Worm (Caenorhabditis elegans) whole organism, late embryonic: ENCODE data around the gene gcy-33.

Source experiments
- T23F11.4 ChIP-seq: fragments of 200-800 bp; sonication (Bioruptor generic); optimal IDR thresholded peaks from 2 replicates; lab custom pipeline; 2018; ENCODE audit warnings: mild to moderate bottlenecking, missing genetic modification characterization, missing compliant biosample characterization
- ceh-18 ChIP-seq: sonication (generic microtip); optimal IDR thresholded peaks from 2 replicates; lab custom pipeline; 2016; ENCODE audit warnings: missing genetic modification characterization, missing compliant biosample characterization
- ceh-19 ChIP-seq: fragments of 200-800 bp; sonication (Bioruptor generic); optimal IDR thresholded peaks from 2 replicates; lab custom pipeline; 2018; ENCODE audit warnings: mild to moderate bottlenecking, missing genetic modification characterization, missing compliant biosample characterization
- ceh-31 ChIP-seq: sonication (generic microtip); optimal IDR thresholded peaks from 2 replicates; lab custom pipeline; 2016; ENCODE audit warnings: missing genetic modification characterization, missing compliant biosample characterization
- ceh-34 ChIP-seq: sonication (generic microtip); optimal IDR thresholded peaks from 2 replicates; lab custom pipeline; 2016; ENCODE audit warnings: mild to moderate bottlenecking, missing genetic modification characterization, missing compliant biosample characterization
- ceh-45 ChIP-seq: fragments of 200-800 bp; sonication (Bioruptor generic); IDR thresholded peaks from 2 replicates; pipeline ENCODE4 v1.3.6; 2022; ENCODE audit warnings: missing genetic modification reagents, missing genetic modification characterization, missing compliant biosample characterization
- ceh-48 ChIP-seq: sonication (generic microtip); optimal IDR thresholded peaks from 2 replicates; lab custom pipeline; 2016; ENCODE audit warnings: missing genetic modification characterization, inconsistent platforms, missing compliant biosample characterization
- ets-4 ChIP-seq: sonication (generic microtip); optimal IDR thresholded peaks from 2 replicates; lab custom pipeline; 2016; ENCODE audit warnings: missing genetic modification characterization, missing compliant biosample characterization
- eyg-1 ChIP-seq: sonication (generic microtip); optimal IDR thresholded peaks from 2 replicates; lab custom pipeline; 2016; ENCODE audit warnings: missing genotype, missing genetic modification characterization, missing compliant biosample characterization
- gmeb-2 ChIP-seq: sonication (generic microtip); optimal IDR thresholded peaks from 2 replicates; lab custom pipeline; 2016; ENCODE audit warnings: missing genetic modification characterization, inconsistent platforms, missing compliant biosample characterization
- hlh-13 ChIP-seq: fragments of 200-800 bp; sonication (Bioruptor generic); optimal IDR thresholded peaks from 2 replicates; lab custom pipeline; 2018; ENCODE audit warnings: mild to moderate bottlenecking, missing genetic modification characterization, missing compliant biosample characterization
- hlh-15 ChIP-seq: sonication (generic microtip); optimal IDR thresholded peaks from 2 replicates; lab custom pipeline; 2016; ENCODE audit warnings: missing genetic modification characterization, missing compliant biosample characterization
- hlh-6 ChIP-seq: sonication (generic microtip); optimal IDR thresholded peaks from 2 replicates; lab custom pipeline; 2016; ENCODE audit warnings: missing genotype, missing genetic modification characterization, missing compliant biosample characterization
- lim-6 ChIP-seq: sonication (generic microtip); optimal IDR thresholded peaks from 2 replicates; lab custom pipeline; 2016; ENCODE audit warnings: missing genetic modification characterization, missing compliant biosample characterization
- lin-11 ChIP-seq: fragments of 200-800 bp; sonication (Bioruptor generic); optimal IDR thresholded peaks from 2 replicates; lab custom pipeline; 2018; ENCODE audit warnings: mild to moderate bottlenecking, missing genetic modification characterization, missing compliant biosample characterization
- mec-3 ChIP-seq: sonication (generic microtip); optimal IDR thresholded peaks from 2 replicates; lab custom pipeline; 2016; ENCODE audit warnings: borderline replicate concordance, missing genetic modification characterization, missing compliant biosample characterization
- nhr-11 ChIP-seq: fragments of 150-350 bp; optimal IDR thresholded peaks from 2 replicates; lab custom pipeline; 2014; ENCODE audit warnings: missing biosample characterization, missing genetic modification characterization
- nhr-232 ChIP-seq: sonication (generic microtip); optimal IDR thresholded peaks from 2 replicates; lab custom pipeline; 2016; ENCODE audit warnings: missing genetic modification characterization, missing compliant biosample characterization
- odd-2 ChIP-seq: sonication (generic microtip); optimal IDR thresholded peaks from 2 replicates; lab custom pipeline; 2017; ENCODE audit warnings: antibody characterized with exemption, mild to moderate bottlenecking, missing genetic modification characterization, missing compliant biosample characterization
- pha-4 ChIP-seq: fragments of 150-350 bp; optimal IDR thresholded peaks from 2 replicates; lab custom pipeline; 2018; ENCODE audit warnings: missing biosample characterization, missing genetic modification reagents, missing genetic modification characterization
- pqm-1 ChIP-seq: sonication (generic microtip); optimal IDR thresholded peaks from 2 replicates; lab custom pipeline; 2016; ENCODE audit warnings: missing genetic modification characterization, missing compliant biosample characterization
- rnt-1 ChIP-seq: sonication (generic microtip); optimal IDR thresholded peaks from 2 replicates; lab custom pipeline; 2016; ENCODE audit warnings: missing genetic modification characterization, missing compliant biosample characterization
- sox-2 ChIP-seq: fragments of 200-800 bp; sonication (Bioruptor generic); IDR thresholded peaks from 2 replicates; pipeline ENCODE4 v1.3.6; 2022; ENCODE audit warnings: missing genetic modification reagents, missing genetic modification characterization, missing compliant biosample characterization
- syd-9 ChIP-seq: sonication (generic microtip); optimal IDR thresholded peaks from 2 replicates; lab custom pipeline; 2016; ENCODE audit warnings: mild to moderate bottlenecking, missing genetic modification characterization, moderate library complexity, missing compliant biosample characterization
- tbx-2 ChIP-seq: sonication (generic microtip); optimal IDR thresholded peaks from 2 replicates; lab custom pipeline; 2016; ENCODE audit warnings: missing genetic modification characterization, missing compliant biosample characterization
- unc-42 ChIP-seq: sonication (generic microtip); optimal IDR thresholded peaks from 2 replicates; lab custom pipeline; 2016; ENCODE audit warnings: missing genotype, missing genetic modification characterization, missing compliant biosample characterization
- unc-55 ChIP-seq: sonication (generic microtip); optimal IDR thresholded peaks from 2 replicates; lab custom pipeline; 2017; ENCODE audit warnings: missing biosample characterization, missing genetic modification reagents, missing genetic modification characterization
- zip-5 ChIP-seq: sonication (generic microtip); optimal IDR thresholded peaks from 2 replicates; lab custom pipeline; 2016; ENCODE audit warnings: missing genetic modification characterization, missing compliant biosample characterization

The gcy-33 gene

DNA sequence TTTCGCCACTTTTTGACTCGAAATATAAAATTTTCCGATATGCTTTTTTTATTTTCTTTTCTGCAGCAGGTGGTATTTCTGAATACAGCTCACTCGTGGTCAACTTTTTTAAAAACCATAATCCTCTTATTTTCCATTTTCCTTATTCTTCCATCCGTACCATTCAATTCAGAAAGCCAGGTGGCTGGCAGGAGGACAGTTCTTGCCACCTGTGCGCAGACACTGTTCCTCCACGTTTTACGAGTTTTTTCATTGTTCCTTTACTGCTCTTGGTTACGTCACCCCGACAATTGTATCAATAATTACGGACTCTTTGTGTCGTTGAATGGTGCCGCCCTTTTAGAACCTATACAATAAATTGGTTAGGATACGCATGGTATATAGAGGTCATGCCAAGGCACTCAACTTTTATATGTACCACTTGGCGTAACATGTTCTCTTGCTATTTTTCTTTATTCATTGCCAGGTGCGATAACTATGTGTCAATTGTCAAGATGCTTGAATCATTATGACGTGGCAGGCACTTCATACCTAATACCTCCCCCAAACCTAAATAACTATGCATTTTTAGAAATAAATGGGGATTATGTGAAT lies 48.6 kb downstream of the gcy-33 start:
- no peak for TF ChIP-seq lin-11 (tag; lab: Kevin White, UChicago)
- TF ChIP-seq ceh-19 (GFP tag; lab: Kevin White, UChicago) = no peak
- TF ChIP-seq hlh-13 (GFP tag; lab: Kevin White, UChicago) = no peak
- no peak for TF ChIP-seq ceh-34 (tag; lab: Kevin White, UChicago)
- TF ChIP-seq odd-2 (tag; lab: Kevin White, UChicago) = no peak
- no peak for TF ChIP-seq pha-4 (tag; lab: Kevin White, UChicago)
- TF ChIP-seq mec-3 (tag; lab: Kevin White, UChicago) = no peak
- TF ChIP-seq sox-2 (GFP tag; lab: Robert Waterston, UW) = peak; percentile 62
- TF ChIP-seq syd-9 = no peak
- TF ChIP-seq, all 69 proteins: peak for 1

ce11 chrV:11951227-11951626 lies 50.4 kb downstream of the gcy-33 start:
- TF ChIP-seq zip-5 (tag; lab: Kevin White, UChicago) (no peak), ceh-45 (GFP tag; lab: Robert Waterston, UW) (no peak), pqm-1 (tag; lab: Kevin White, UChicago) (no peak), lin-11 (tag; lab: Kevin White, UChicago) (no peak), gmeb-2 (no peak), syd-9 (no peak), ceh-31 (tag; lab: Kevin White, UChicago) (no peak), rnt-1 (no peak), hlh-6 (tag; lab: Kevin White, UChicago) (no peak), lim-6 (tag; lab: Kevin White, UChicago) (no peak), pha-4 (tag; lab: Kevin White, UChicago) (no peak), ceh-48 (no peak), ceh-18 (tag; lab: Kevin White, UChicago) (no peak), nhr-11 (tag; lab: Kevin White, UChicago) (no peak), nhr-232 (tag; lab: Kevin White, UChicago) (no peak)

DNA sequence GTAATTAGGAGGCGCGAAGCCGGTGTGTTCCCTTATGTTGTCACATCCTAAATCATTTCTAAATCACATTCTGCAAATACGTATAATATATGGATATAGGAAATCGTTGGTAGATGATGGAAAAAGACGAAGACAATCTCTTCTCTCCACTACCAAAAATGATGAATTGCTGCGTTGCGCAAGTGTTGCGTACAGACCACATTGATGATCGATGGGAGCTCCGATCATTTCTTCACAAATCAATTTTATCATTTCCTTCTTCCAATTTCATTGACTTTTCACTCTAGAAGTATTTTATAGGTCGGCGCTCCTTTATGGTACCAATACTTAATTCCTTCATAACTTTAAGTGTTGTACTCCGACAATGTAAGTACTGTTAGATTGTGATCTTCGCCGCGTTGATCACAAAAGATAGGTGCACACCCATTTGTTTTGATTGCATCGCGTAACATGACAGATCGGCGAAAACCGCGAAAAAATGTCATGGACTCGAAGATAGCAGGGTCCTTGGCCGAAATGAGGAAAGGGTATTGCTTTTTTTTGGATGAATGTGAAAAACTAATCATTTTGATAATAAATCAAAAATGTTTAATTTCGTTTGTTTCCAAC lies 52.0 kb downstream of the gcy-33 start:
- TF ChIP-seq unc-55 (GFP tag; lab: Kevin White, UChicago) (peak; percentile 55), tbx-2 (peak; percentile 6), eyg-1 (no peak)
- TF ChIP-seq, all 69 proteins: peak for 2

- TF ChIP-seq unc-42 (tag; lab: Kevin White, UChicago) (peak; percentile 48), T23F11.4 (no peak), ceh-31 (tag; lab: Kevin White, UChicago) (peak; percentile 18)
Observed at ce11 chrV:11948581-11948980, 53.0 kb downstream of the gcy-33 start.

DNA sequence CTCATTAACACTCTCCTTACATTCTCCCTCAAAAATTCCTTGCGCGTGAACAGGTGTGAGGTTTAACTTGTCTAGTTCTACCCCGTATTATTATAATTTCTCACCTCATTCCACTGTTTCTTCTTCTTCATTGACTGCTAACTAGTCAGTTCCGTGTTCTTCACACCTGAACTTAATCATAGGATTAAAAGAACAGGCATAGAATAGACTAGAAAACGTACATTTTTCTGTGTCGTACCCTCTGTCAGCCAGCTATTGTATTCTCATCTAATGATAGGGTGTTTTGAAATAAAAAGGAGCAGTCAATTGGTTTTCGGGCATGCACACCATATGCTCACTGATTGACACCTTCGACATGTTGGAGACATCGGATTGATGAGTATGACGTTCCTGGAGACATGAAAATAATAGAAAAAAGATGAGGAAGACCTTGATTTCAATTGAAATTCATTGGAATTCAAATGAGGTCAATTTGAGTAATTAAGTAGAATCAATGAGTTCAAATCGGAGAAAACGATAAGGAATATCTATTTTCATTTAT lies 54.1 kb downstream of the gcy-33 start:
- peak; percentile 86 for TF ChIP-seq unc-55 (GFP tag; lab: Kevin White, UChicago)
- no peak for TF ChIP-seq pha-4 (tag; lab: Kevin White, UChicago)

DNA sequence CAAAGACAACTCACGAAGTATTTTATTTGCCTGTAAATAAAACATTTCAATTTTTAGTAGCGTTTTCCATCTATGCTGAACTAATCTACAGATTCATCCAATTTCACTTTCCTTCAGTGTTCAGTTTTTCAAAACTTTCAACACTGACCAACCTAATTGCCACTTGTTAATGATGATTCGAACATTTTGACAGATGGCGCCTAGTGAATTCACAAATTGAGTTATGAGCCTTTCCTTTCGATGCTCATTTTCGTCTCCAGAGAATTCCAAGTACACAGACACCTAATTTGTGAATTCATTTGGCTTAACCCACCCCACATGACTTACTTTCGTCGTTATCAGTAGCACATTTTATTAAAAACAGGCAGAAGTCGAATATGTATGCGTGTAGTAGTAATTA lies 54.8 kb downstream of the gcy-33 start:
- TF ChIP-seq gmeb-2 (no peak), ets-4 (no peak), hlh-15 (tag; lab: Kevin White, UChicago) (no peak), unc-42 (tag; lab: Kevin White, UChicago) (peak; percentile 53)
